Fruit fly (Drosophila melanogaster): ENCODE results near the gene CG16800.

The CG16800 gene

dm6 chr2L:12974562-12975366 is 8.4 kb downstream of the CG16800 start (continued):
- no peak for TF ChIP-seq Doc2 (GFP tag; IDR thresholded peaks at IDR 0.05)
- TF ChIP-seq CG2116 (GFP tag; optimal IDR thresholded peaks at IDR 0.05) = no peak
- no peak for TF ChIP-seq br (optimal IDR thresholded peaks at IDR 0.05)
- TF ChIP-seq CG14965 (GFP tag; optimal IDR thresholded peaks at IDR 0.05; ENCODE audit: borderline replicate concordance) = no peak

DNA sequence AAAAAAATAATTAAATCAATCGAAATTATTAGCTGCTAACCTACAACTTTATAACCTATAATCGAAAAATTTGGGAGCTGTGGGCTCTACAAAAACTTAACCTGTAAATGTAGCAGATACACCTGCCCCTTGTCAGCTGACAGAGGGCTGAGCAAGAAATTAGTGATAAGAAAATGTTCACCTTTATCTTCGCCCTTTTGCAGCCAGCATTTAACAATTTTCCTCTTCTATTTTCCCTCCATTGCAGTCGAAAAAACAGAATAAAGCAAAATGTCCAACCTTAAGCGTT is 8.9 kb downstream of the CG16800 start:
- TF ChIP-seq CG12155 (GFP tag; optimal IDR thresholded peaks at IDR 0.05) = no peak
- TF ChIP-seq twi (tag; optimal IDR thresholded peaks at IDR 0.05) = no peak
- no peak for TF ChIP-seq CG31365 (tag; optimal IDR thresholded peaks at IDR 0.05)
- no peak for TF ChIP-seq CG16863 (GFP tag; optimal IDR thresholded peaks at IDR 0.05)
- TF ChIP-seq ewg (GFP tag; optimal IDR thresholded peaks at IDR 0.05) = no peak
- TF ChIP-seq Camta (GFP tag; optimal IDR thresholded peaks at IDR 0.05) = no peak
- no peak for TF ChIP-seq CG2889 (GFP tag; IDR thresholded peaks at IDR 0.05)
- peak; percentile 90 for TF ChIP-seq bigmax (GFP tag; optimal IDR thresholded peaks at IDR 0.05)
- TF ChIP-seq lmd (GFP tag; IDR thresholded peaks at IDR 0.05) = no peak
- TF ChIP-seq CG3281 (GFP tag; optimal IDR thresholded peaks at IDR 0.05) = no peak
- TF ChIP-seq Max (GFP tag; optimal IDR thresholded peaks at IDR 0.05) = no peak
- TF ChIP-seq Med (GFP tag) = peak; percentile 33
- TF ChIP-seq Mes4 (GFP tag; optimal IDR thresholded peaks at IDR 0.05) = no peak
- no peak for TF ChIP-seq bowl (GFP tag; IDR thresholded peaks at IDR 0.05)

DNA sequence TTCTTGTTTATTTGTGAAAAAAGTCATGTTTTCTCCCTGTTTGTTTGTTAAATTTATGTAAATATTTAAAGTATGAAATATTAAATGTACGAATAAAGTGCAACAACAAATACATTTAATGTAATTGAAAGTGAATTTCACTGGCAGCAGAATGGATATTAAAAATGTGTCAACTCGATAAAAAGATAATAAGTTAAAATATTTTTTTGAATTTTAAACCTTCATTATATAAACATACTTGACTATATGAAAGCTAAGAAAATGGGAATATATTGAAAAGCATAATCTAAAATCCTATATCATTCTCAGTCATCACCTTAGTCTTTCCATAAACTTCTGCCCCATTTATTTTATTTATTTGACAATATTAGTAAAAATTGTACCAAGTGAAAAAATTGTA is 12.1 kb downstream of the CG16800 start, which contains the start of gene Vha68-3:
Gene Vha68-3, plus strand, starts transcription at position 301 of the 400 bp plus-strand sequence.
- TF ChIP-seq CG8281 (tag; optimal IDR thresholded peaks at IDR 0.05) = no peak

- TF ChIP-seq slbo (GFP tag; IDR thresholded peaks at IDR 0.05) (0 out of 2 replicates have a peak, but pooled peaks have one; percentile 17), Dp (GFP tag; optimal IDR thresholded peaks at IDR 0.05) (no peak), bsh (GFP tag; optimal IDR thresholded peaks at IDR 0.05) (peak in 1 of 2 experiments; percentile 23), CG30403 (GFP tag; optimal IDR thresholded peaks at IDR 0.05) (peak; percentile 30), grau (tag; optimal IDR thresholded peaks at IDR 0.05) (peak; percentile 23), CG10979 (tag; optimal IDR thresholded peaks at IDR 0.05) (peak; percentile 25), CG10209 (GFP tag; optimal IDR thresholded peaks at IDR 0.05) (peak; percentile 2), CG2120 (GFP tag; optimal IDR thresholded peaks at IDR 0.05) (peak; percentile 17), Blimp-1 (GFP tag; optimal IDR thresholded peaks at IDR 0.05) (peak; percentile 42), CG18262 (tag; optimal IDR thresholded peaks at IDR 0.05) (peak; percentile 24), hb (GFP tag; IDR thresholded peaks at IDR 0.05; ENCODE audit: partially characterized antibody) (0 out of 3 replicates have a peak, but pooled peaks have one; percentile 20), Hmr (GFP tag; optimal IDR thresholded peaks at IDR 0.05) (peak; percentile 42), Sry-δ (GFP tag; optimal IDR thresholded peaks at IDR 0.05) (no peak), prd (optimal IDR thresholded peaks at IDR 0.05) (no peak), prd (GFP tag; IDR thresholded peaks at IDR 0.05) (peak; percentile 57), CG11504 (tag; optimal IDR thresholded peaks at IDR 0.05) (peak; percentile 52), lab (GFP tag; optimal IDR thresholded peaks at IDR 0.05) (peak; percentile 23), Sin3A (optimal IDR thresholded peaks at IDR 0.05) (no peak), dmrt99B (tag; optimal IDR thresholded peaks at IDR 0.05) (peak; percentile 52), Sox102F (GFP tag; optimal IDR thresholded peaks at IDR 0.05) (peak; percentile 54), crp (GFP tag; optimal IDR thresholded peaks at IDR 0.05) (no peak), unpg (GFP tag; optimal IDR thresholded peaks at IDR 0.05) (peak; percentile 19), zen (tag; optimal IDR thresholded peaks at IDR 0.05) (peak; percentile 21), CG2678 (tag; optimal IDR thresholded peaks at IDR 0.05) (peak; percentile 25), schlank (tag; optimal IDR thresholded peaks at IDR 0.05) (no peak), CG9609 (GFP tag; optimal IDR thresholded peaks at IDR 0.05) (no peak), gt (GFP tag; IDR thresholded peaks at IDR 0.05) (0 out of 2 replicates have a peak, but pooled peaks have one; percentile 6)
These were observed 15.7 kb downstream of the CG16800 start for dm6 chr2L:12982107-12982506.
